Fruit fly (Drosophila melanogaster) whole organism, embryonic: ENCODE data around the gene stck.

Experiments used
- ATbp ChIP-seq: fragments of 200-800 bp; sonication (Bioruptor generic); optimal IDR thresholded peaks from 2 replicates; lab custom pipeline; 2017; ENCODE audit warnings: missing biosample characterization, mild to moderate bottlenecking, missing genetic modification characterization, missing genetic modification reagents
- B-H1 ChIP-seq: fragments of 200-800 bp; sonication (Bioruptor generic); IDR thresholded peaks from 3 replicates; pipeline ENCODE4 v1.3.6; 2022; ENCODE audit warnings: missing biosample characterization, missing genetic modification characterization
- C15 ChIP-seq: fragments of 200-800 bp; sonication (Bioruptor generic); IDR thresholded peaks from 3 replicates; pipeline ENCODE4 v1.3.6; 2022; ENCODE audit warnings: missing biosample characterization, missing genetic modification characterization
- CG10267 ChIP-seq: fragments of 200-800 bp; sonication (Bioruptor generic); optimal IDR thresholded peaks from 2 replicates; lab custom pipeline; 2018; ENCODE audit warnings: missing biosample characterization, mild to moderate bottlenecking, missing genetic modification characterization, moderate library complexity
- CG10366 ChIP-seq: fragments of 200-800 bp; sonication (Bioruptor generic); IDR thresholded peaks from 2 replicates; pipeline ENCODE4 v1.3.6; 2022; ENCODE audit warnings: missing biosample characterization, missing genetic modification characterization
- CG11093 ChIP-seq: fragments of 200-800 bp; sonication (Bioruptor generic); IDR thresholded peaks from 3 replicates; pipeline ENCODE4 v1.3.6; 2022; ENCODE audit warnings: missing biosample characterization, missing genetic modification characterization
- CG13894 ChIP-seq: fragments of 200-800 bp; sonication (Bioruptor generic); optimal IDR thresholded peaks from 3 replicates; lab custom pipeline; 2018; ENCODE audit warnings: missing biosample characterization, mild to moderate bottlenecking, missing genetic modification characterization, moderate library complexity
- CG1602 ChIP-seq: fragments of 200-800 bp; sonication (Bioruptor generic); optimal IDR thresholded peaks from 3 replicates; lab custom pipeline; 2016; ENCODE audit warnings: missing biosample characterization, missing genetic modification characterization
- CG17186 ChIP-seq: fragments of 200-800 bp; sonication (Bioruptor generic); optimal IDR thresholded peaks from 3 replicates; lab custom pipeline; 2017; ENCODE audit warnings: missing biosample characterization, missing genetic modification reagents, missing genetic modification characterization
- CG17359 ChIP-seq: fragments of 200-800 bp; sonication (Bioruptor generic); optimal IDR thresholded peaks from 3 replicates; lab custom pipeline; 2018; ENCODE audit warnings: missing biosample characterization, mild to moderate bottlenecking, missing genetic modification characterization, moderate library complexity
- CG17802 ChIP-seq: fragments of 200-800 bp; sonication (Bioruptor generic); optimal IDR thresholded peaks from 2 replicates; lab custom pipeline; 2018; ENCODE audit warnings: missing biosample characterization, mild to moderate bottlenecking, missing genetic modification characterization, moderate library complexity
- CG18476 ChIP-seq: fragments of 200-800 bp; sonication (Bioruptor generic); optimal IDR thresholded peaks from 2 replicates; lab custom pipeline; 2016; ENCODE audit warnings: missing biosample characterization, mild to moderate bottlenecking, missing genetic modification characterization
- CG42726 ChIP-seq: fragments of 200-800 bp; sonication (Bioruptor generic); IDR thresholded peaks from 2 replicates; pipeline ENCODE4 v1.3.6; 2022; ENCODE audit warnings: missing biosample characterization, missing genetic modification characterization; ENCODE audit not compliant: partially characterized antibody
- CG7372 ChIP-seq: fragments of 200-800 bp; sonication (Bioruptor generic); IDR thresholded peaks from 2 replicates; pipeline ENCODE4 v1.3.6; 2022; ENCODE audit warnings: missing biosample characterization, missing genetic modification characterization
- CG7839 ChIP-seq: fragments of 200-800 bp; sonication (Bioruptor generic); optimal IDR thresholded peaks from 3 replicates; lab custom pipeline; 2018; ENCODE audit warnings: missing biosample characterization, mild to moderate bottlenecking, missing genetic modification characterization, moderate library complexity
- E2f2 ChIP-seq: fragments of 200-800 bp; sonication (Bioruptor generic); IDR thresholded peaks from 2 replicates; pipeline ENCODE4 v1.3.6; 2022; ENCODE audit warnings: missing biosample characterization, missing genetic modification characterization
- Elba2 ChIP-seq: fragments of 200-800 bp; sonication (Bioruptor generic); optimal IDR thresholded peaks from 3 replicates; lab custom pipeline; 2016; ENCODE audit warnings: missing biosample characterization, missing genetic modification characterization
- HLH3B ChIP-seq: fragments of 200-800 bp; sonication (Bioruptor generic); IDR thresholded peaks from 2 replicates; pipeline ENCODE4 v1.3.6; 2022; ENCODE audit warnings: missing biosample characterization, missing genetic modification characterization
- HmgZ ChIP-seq: fragments of 200-800 bp; sonication (Bioruptor generic); optimal IDR thresholded peaks from 2 replicates; lab custom pipeline; 2018; ENCODE audit warnings: missing biosample characterization, mild to moderate bottlenecking, missing genetic modification characterization
- Mes4 ChIP-seq: fragments of 200-800 bp; sonication (Bioruptor generic); optimal IDR thresholded peaks from 2 replicates; lab custom pipeline; 2016; ENCODE audit warnings: missing biosample characterization, missing genetic modification characterization
- NfI ChIP-seq: fragments of 200-800 bp; sonication (Bioruptor generic); optimal IDR thresholded peaks from 3 replicates; lab custom pipeline; 2018; ENCODE audit warnings: missing biosample characterization, mild to moderate bottlenecking, missing genetic modification characterization, moderate library complexity
- Oaz ChIP-seq: fragments of 200-800 bp; sonication (Bioruptor generic); IDR thresholded peaks from 2 replicates; pipeline ENCODE4 v1.3.6; 2022; ENCODE audit warnings: missing biosample characterization, missing genetic modification characterization
- Rx ChIP-seq: fragments of 200-800 bp; sonication (Bioruptor generic); IDR thresholded peaks from 2 replicates; pipeline ENCODE4 v1.3.6; 2022; ENCODE audit warnings: missing biosample characterization, missing genetic modification characterization
- Trl ChIP-seq, 3 experiments: fragments of >200 bp in 2 of 3; fragments of 200-800 bp in 1 of 3; sonication (Bioruptor generic) in 1 of 3; optimal IDR thresholded peaks; 2 replicates in 1 of 3; 3 replicates in 2 of 3; lab custom pipeline; 2016 to 2017; ENCODE audit warnings: missing biosample characterization in 1 of 3, missing genetic modification characterization in 1 of 3
- ap ChIP-seq: fragments of 200-800 bp; sonication (Bioruptor generic); IDR thresholded peaks from 2 replicates; pipeline ENCODE4 v1.3.6; 2022; ENCODE audit warnings: missing biosample characterization, missing genetic modification characterization
- cas ChIP-seq: fragments of 200-800 bp; sonication (Bioruptor generic); IDR thresholded peaks from 2 replicates; pipeline ENCODE4 v1.3.6; 2022; ENCODE audit warnings: missing biosample characterization, missing genetic modification characterization
- crc ChIP-seq: fragments of 200-800 bp; sonication (Bioruptor generic); optimal IDR thresholded peaks from 2 replicates; lab custom pipeline; 2016; ENCODE audit warnings: missing biosample characterization, missing genetic modification characterization
- da ChIP-seq: fragments of 200-800 bp; sonication (Bioruptor generic); optimal IDR thresholded peaks from 2 replicates; lab custom pipeline; 2016; ENCODE audit warnings: missing biosample characterization, missing genetic modification characterization
- dysf ChIP-seq: fragments of 200-800 bp; sonication (Bioruptor generic); IDR thresholded peaks from 3 replicates; pipeline ENCODE4 v1.3.6; 2022; ENCODE audit warnings: missing biosample characterization, missing genetic modification characterization
- esg ChIP-seq: fragments of 200-800 bp; sonication (Bioruptor generic); conservative IDR thresholded peaks from 2 replicates; pipeline ENCODE4 v1.3.6; 2022; ENCODE audit warnings: missing biosample characterization, missing genetic modification characterization
- grau ChIP-seq: fragments of 200-800 bp; optimal IDR thresholded peaks from 3 replicates; lab custom pipeline; 2019; ENCODE audit warnings: missing biosample characterization, mild to moderate bottlenecking, missing genetic modification characterization, moderate library complexity
- lola ChIP-seq, 3 experiments: fragments of >200 bp in 2 of 3; fragments of 200-800 bp in 1 of 3; sonication (Bioruptor generic) in 1 of 3; optimal IDR thresholded peaks; 2 replicates each; lab custom pipeline; 2017 to 2019; ENCODE audit warnings: missing biosample characterization in 3 of 3, missing genetic modification characterization in 3 of 3, mild to moderate bottlenecking in 1 of 3, moderate library complexity in 1 of 3
- oc ChIP-seq: fragments of 200-800 bp; sonication (Bioruptor generic); optimal IDR thresholded peaks from 2 replicates; lab custom pipeline; 2018; ENCODE audit warnings: missing biosample characterization, mild to moderate bottlenecking, missing genetic modification characterization, moderate library complexity
- org-1 ChIP-seq: fragments of 200-800 bp; sonication (Bioruptor generic); optimal IDR thresholded peaks from 2 replicates; lab custom pipeline; 2017; ENCODE audit warnings: missing biosample characterization, missing genetic modification characterization
- pho ChIP-seq: fragments of 200-800 bp; sonication (Bioruptor generic); optimal IDR thresholded peaks from 2 replicates; lab custom pipeline; 2016; ENCODE audit warnings: missing biosample characterization, missing genetic modification characterization
- pum ChIP-seq: fragments of 200-800 bp; sonication (Bioruptor generic); optimal IDR thresholded peaks from 2 replicates; lab custom pipeline; 2016; ENCODE audit warnings: missing biosample characterization, missing genetic modification characterization
- ranshi ChIP-seq: fragments of 200-800 bp; sonication (Bioruptor generic); IDR thresholded peaks from 2 replicates; pipeline ENCODE4 v1.3.6; 2022; ENCODE audit warnings: missing biosample characterization, missing genetic modification characterization
- scrt ChIP-seq: fragments of 200-800 bp; sonication (Bioruptor generic); optimal IDR thresholded peaks from 2 replicates; lab custom pipeline; 2018; ENCODE audit warnings: missing biosample characterization, mild to moderate bottlenecking, missing genetic modification characterization, moderate library complexity
- sens ChIP-seq: fragments of 200-800 bp; sonication (Bioruptor generic); peaks from one replicate; lab custom pipeline; 2016; ENCODE audit warnings: missing biosample characterization, missing genetic modification characterization
- sens-2 ChIP-seq: fragments of 200-800 bp; sonication (Bioruptor generic); IDR thresholded peaks from 2 replicates; pipeline ENCODE4 v1.3.6; 2022; ENCODE audit warnings: missing biosample characterization, missing genetic modification characterization
- seq ChIP-seq: fragments of 200-800 bp; sonication (Bioruptor generic); IDR thresholded peaks from 2 replicates; pipeline ENCODE4 v1.3.6; 2022; ENCODE audit warnings: missing biosample characterization, missing genetic modification characterization
- sisA ChIP-seq: fragments of 200-800 bp; sonication (Bioruptor generic); IDR thresholded peaks from 2 replicates; pipeline ENCODE4 v1.3.6; 2022; ENCODE audit warnings: missing biosample characterization, missing genetic modification characterization
- slbo ChIP-seq: fragments of 200-800 bp; sonication (Bioruptor generic); IDR thresholded peaks from 2 replicates; pipeline ENCODE4 v1.3.6; 2022; ENCODE audit warnings: missing biosample characterization, missing genetic modification characterization
- sna ChIP-seq: fragments of 200-800 bp; sonication (Bioruptor generic); IDR thresholded peaks from 2 replicates; pipeline ENCODE4 v1.3.6; 2022; ENCODE audit warnings: missing biosample characterization, missing genetic modification characterization; ENCODE audit not compliant: partially characterized antibody
- sqz ChIP-seq: fragments of 200-800 bp; sonication (Bioruptor generic); optimal IDR thresholded peaks from 3 replicates; lab custom pipeline; 2018; ENCODE audit warnings: missing biosample characterization, mild to moderate bottlenecking, missing genetic modification characterization
- tna ChIP-seq: fragments of 200-800 bp; sonication (Bioruptor generic); IDR thresholded peaks from 2 replicates; pipeline ENCODE4 v1.3.6; 2022; ENCODE audit warnings: missing biosample characterization, missing genetic modification characterization; ENCODE audit not compliant: partially characterized antibody
- trem ChIP-seq: fragments of 200-800 bp; optimal IDR thresholded peaks from 3 replicates; lab custom pipeline; 2019; ENCODE audit warnings: missing biosample characterization, mild to moderate bottlenecking, missing genetic modification characterization, moderate library complexity
- trh ChIP-seq: fragments of 200-800 bp; sonication (Bioruptor generic); optimal IDR thresholded peaks from 2 replicates; lab custom pipeline; 2016; ENCODE audit warnings: missing biosample characterization, missing genetic modification characterization
- tx ChIP-seq: fragments of 200-800 bp; sonication (Bioruptor generic); optimal IDR thresholded peaks from 2 replicates; lab custom pipeline; 2016; ENCODE audit warnings: missing biosample characterization, missing genetic modification characterization
- unpg ChIP-seq: fragments of 200-800 bp; sonication (Bioruptor generic); optimal IDR thresholded peaks from 3 replicates; lab custom pipeline; 2018; ENCODE audit warnings: missing biosample characterization, mild to moderate bottlenecking, missing genetic modification characterization, moderate library complexity

The stck gene

DNA sequence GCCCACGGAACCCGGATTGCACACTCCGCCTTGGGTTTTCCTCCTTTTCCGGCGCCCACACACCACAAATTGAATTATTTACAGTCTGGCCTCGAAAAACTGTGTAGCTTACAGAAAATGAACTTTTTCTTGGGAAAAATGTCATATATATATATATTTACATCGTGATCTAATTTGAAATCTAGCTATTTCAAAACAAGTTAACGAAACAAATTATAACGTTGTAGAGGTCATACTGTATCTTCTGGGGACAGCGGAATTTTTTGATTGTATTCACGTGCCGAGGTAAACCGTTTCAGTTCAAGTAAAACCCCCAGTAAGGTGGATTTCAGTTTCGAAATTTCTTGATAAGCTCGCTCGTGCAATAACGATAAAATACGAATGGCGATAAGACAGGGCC, 2.3 kb upstream of the stck start (continued):
- peak; percentile 62 for TF ChIP-seq oc
- no peak for TF ChIP-seq tna
- peak; percentile 24; the same call in 1 of the 2 replicates for TF ChIP-seq sens-2 (GFP tag; lab: Robert Waterston, UW)
- 0 out of 2 replicates have a peak, but pooled peaks have one; percentile 31 for TF ChIP-seq Oaz (GFP tag; lab: Robert Waterston, UW)
- peak; percentile 28 for TF ChIP-seq CG1602
- no peak for TF ChIP-seq crc (GFP tag; lab: Kevin White, UChicago)
- peak; percentile 61 for TF ChIP-seq NfI (GFP tag; lab: Kevin White, UChicago)
- TF ChIP-seq Elba2 = no peak
- no peak for TF ChIP-seq tx
- no peak for TF ChIP-seq CG17186 (GFP tag; lab: Kevin White, UChicago)
- TF ChIP-seq CG10267 (tag; lab: Kevin White, UChicago) = peak; percentile 1
- TF ChIP-seq C15 (GFP tag; lab: Robert Waterston, UW) = no peak
- TF ChIP-seq cas (GFP tag; lab: Robert Waterston, UW) = 0 out of 2 replicates have a peak, but pooled peaks have one; percentile 30
- TF ChIP-seq pho = no peak
- TF ChIP-seq trem (tag; lab: Kevin White, UChicago) = no peak
- TF ChIP-seq Rx (GFP tag; lab: Robert Waterston, UW) = peak; percentile 61
- peak; percentile 28; the same call in 1 of the 2 replicates for TF ChIP-seq E2f2 (GFP tag; lab: Robert Waterston, UW)
- peak; percentile 76 for TF ChIP-seq dysf (GFP tag; lab: Robert Waterston, UW)
- peak; percentile 89 for TF ChIP-seq grau (tag; lab: Kevin White, UChicago)
- TF ChIP-seq CG13894 (tag; lab: Kevin White, UChicago) = no peak

DNA sequence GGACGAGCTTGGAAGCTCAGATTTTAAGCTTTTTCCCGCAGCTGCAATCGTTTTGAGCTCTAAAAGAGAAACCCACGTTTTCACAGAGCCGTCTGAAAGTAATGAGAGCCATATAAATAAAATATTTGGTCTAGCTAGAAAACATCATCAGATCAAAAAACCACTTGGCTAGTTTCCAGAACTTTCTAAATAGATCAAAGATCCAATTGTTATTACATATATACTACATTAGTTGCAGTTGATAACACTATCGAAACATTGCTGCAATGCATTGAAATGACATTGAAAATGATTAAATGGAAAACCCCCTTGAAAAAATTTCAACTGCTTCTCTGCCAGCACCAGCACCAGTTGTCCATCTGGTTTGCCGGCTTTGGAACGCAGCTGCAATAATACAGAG, 1.8 kb upstream of the stck start:
- TF ChIP-seq HLH3B (GFP tag; lab: Robert Waterston, UW) (peak; percentile 52; the same call in 1 of the 2 replicates), Mes4 (GFP tag; lab: Kevin White, UChicago) (no peak), lola (GFP tag; optimal IDR thresholded peaks at IDR 0.05; lab: Kevin White, UChicago) (no peak), CG7372 (GFP tag; lab: Robert Waterston, UW) (no peak), CG11093 (GFP tag; lab: Robert Waterston, UW) (no peak), slbo (GFP tag; lab: Robert Waterston, UW) (0 out of 2 replicates have a peak, but pooled peaks have one; percentile 7), ap (GFP tag; lab: Robert Waterston, UW) (0 out of 2 replicates have a peak, but pooled peaks have one; percentile 5), pum (GFP tag; lab: Kevin White, UChicago) (no peak), sna (no peak), CG42726 (GFP tag; lab: Robert Waterston, UW) (no peak), sens (GFP tag; lab: Kevin White, UChicago) (peak; percentile 79), sqz (GFP tag; lab: Kevin White, UChicago) (no peak), tx (no peak), CG18476 (GFP tag; lab: Kevin White, UChicago) (no peak), seq (GFP tag; lab: Robert Waterston, UW) (peak; percentile 34; the same call in 1 of the 2 replicates), CG17802 (no peak), Oaz (GFP tag; lab: Robert Waterston, UW) (0 out of 2 replicates have a peak, but pooled peaks have one; percentile 4), unpg (GFP tag; lab: Kevin White, UChicago) (peak; percentile 61), CG10366 (peak; percentile 36; the same call in 1 of the 2 replicates), esg (GFP tag; lab: Robert Waterston, UW) (peak; percentile 57), B-H1 (GFP tag; lab: Robert Waterston, UW) (peak; percentile 21; the same call in 1 of the 3 replicates), sisA (GFP tag; lab: Robert Waterston, UW) (peak; percentile 41; the same call in 1 of the 2 replicates), CG17359 (tag; lab: Kevin White, UChicago) (peak; percentile 43), trh (GFP tag; lab: Kevin White, UChicago) (no peak), CG7839 (tag; lab: Kevin White, UChicago) (peak; percentile 6), org-1 (GFP tag; lab: Kevin White, UChicago) (no peak), ranshi (peak; percentile 21; the same call in 1 of the 2 replicates), Trl (optimal IDR thresholded peaks at IDR 0.05; lab: Kevin White, UChicago) (no peak), Trl (GFP tag; optimal IDR thresholded peaks at IDR 0.05; lab: Kevin White, UChicago) (no peak), scrt (GFP tag; lab: Kevin White, UChicago) (no peak), da (GFP tag; lab: Kevin White, UChicago) (peak; percentile 9), HmgZ (no peak), ATbp (GFP tag; lab: Kevin White, UChicago) (peak; percentile 5)
